Worm (Caenorhabditis elegans): ENCODE data around the gene frh-1.

frh-1 gene

DNA sequence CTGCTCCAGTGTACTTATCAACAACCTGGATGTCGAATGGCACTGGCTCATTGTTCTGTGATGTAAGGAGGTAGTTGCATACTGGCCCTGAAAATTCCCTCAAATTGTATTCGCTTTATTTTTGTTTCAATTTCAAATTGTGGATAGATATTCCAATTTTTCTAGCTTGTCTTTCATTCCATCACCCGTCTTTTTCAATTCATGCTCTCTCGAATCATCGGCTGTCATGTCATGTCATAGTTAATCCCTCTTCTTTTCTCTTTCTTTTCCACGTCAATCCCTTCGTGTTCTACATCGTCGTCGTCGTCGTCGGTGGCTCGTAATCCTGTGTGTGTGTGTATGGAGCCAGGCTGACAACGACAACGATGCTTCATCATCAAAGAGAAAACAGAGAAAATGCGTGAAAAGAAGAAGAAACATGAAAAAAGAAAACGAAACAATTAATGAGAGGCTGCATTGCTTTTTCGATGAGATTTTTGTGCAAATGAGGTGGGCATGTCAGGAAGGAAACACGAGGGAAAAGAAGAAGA, 38.5 kb downstream of the frh-1 start:
- peak; percentile 21 for TF ChIP-seq C34F6.9 (tag; optimal IDR thresholded peaks at IDR 0.05)
- peak; percentile 77 for TF ChIP-seq unc-55 (GFP tag; optimal IDR thresholded peaks at IDR 0.05)
- peak in 1 of 2 experiments; percentile 2 for TF ChIP-seq lsy-2 (tag; optimal IDR thresholded peaks at IDR 0.05)
- TF ChIP-seq mab-5 (tag; optimal IDR thresholded peaks at IDR 0.05) = no peak
- TF ChIP-seq ztf-1 (GFP tag; conservative IDR thresholded peaks at IDR 0.05) = no peak
- no peak for TF ChIP-seq aly-2 (tag; optimal IDR thresholded peaks at IDR 0.05)
- peak; percentile 26 for TF ChIP-seq nhr-129 (tag; optimal IDR thresholded peaks at IDR 0.05)
- peak; percentile 0 for TF ChIP-seq crh-2 (tag; optimal IDR thresholded peaks at IDR 0.05)

DNA sequence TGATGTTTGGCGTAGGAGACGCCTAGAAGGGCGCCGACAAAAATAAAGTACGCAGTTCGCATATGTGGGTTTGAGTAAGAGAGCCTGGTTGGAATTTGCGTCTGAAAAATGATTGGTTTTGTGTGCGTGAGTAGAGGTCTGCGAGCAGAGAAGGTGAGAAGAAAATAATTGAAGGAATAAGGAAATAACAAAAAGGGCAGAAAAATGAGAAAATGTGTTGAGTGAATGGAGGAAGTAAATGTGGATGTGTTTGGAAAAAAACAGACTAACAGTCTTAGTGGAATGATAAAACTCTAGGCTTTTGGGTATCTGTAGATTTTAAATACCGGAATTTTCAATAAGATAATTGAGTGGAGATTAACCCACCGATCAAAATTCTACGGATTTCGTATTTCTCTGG, 39.4 kb downstream of the frh-1 start, which contains the start of gene casy-1:
casy-1 (minus strand) TSS at position 101 of the 400 bp plus-strand sequence.
- no peak for TF ChIP-seq egl-27 (tag; optimal IDR thresholded peaks at IDR 0.05)

DNA sequence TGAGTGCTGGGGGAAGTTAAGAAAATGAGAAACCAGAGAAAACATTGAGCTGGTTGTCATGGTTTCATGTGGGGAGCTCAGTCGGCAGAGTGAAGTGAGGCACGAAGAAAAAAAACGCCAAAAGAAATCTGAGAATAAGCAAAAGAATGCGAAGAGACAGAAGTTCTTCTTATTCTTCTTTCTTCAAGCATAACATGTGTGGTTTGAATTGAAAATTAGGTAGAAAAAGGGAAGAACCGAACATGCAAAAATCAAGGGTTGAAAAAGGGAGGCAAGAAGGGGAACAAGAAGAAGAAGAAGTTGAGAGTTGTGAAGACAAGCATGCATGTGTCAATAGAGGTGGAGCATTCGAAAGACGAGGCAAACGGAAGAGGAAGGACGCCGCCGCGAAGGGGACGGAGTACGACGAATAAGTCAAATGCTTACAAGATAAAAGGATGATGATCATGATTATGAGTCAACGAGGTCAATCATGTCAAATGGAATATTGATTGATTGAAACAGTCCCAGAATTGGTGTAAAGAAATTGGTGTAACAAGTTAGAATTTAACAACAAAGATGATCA, 40.7 kb downstream of the frh-1 start:
- peak; percentile 13 for TF ChIP-seq C34F6.9 (tag; optimal IDR thresholded peaks at IDR 0.05)
- no peak for TF ChIP-seq zag-1 (tag; optimal IDR thresholded peaks at IDR 0.05)

DNA sequence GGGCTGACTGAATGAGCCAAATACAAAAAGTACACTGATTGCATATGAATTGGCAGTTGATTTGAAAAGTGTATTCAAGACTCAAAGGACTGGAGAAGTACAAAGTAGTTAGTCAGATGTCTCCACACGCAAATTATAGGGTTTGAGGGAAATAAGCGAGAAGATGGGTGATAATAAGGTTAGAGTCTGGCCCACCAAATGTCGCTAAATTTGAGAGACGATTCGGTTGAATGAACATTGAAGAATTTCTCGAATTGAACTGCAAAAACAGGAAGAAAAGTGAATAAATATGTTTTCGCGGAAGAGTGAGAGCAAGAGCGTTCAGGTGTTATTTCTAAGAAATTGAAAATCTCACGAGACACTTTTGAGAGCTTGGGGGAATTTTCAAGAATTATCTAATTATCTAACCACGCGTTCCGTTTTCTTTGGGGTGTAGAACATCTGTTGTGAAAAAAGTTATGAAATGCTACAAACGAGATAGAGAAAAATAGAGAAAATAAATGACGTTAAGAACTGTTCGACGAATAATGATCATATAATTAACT, 42.4 kb downstream of the frh-1 start:
- TF ChIP-seq nhr-77 (tag; optimal IDR thresholded peaks at IDR 0.05) (no peak), ztf-4 (tag; optimal IDR thresholded peaks at IDR 0.05) (no peak), nhr-11 (tag; optimal IDR thresholded peaks at IDR 0.05) (no peak), nhr-237 (tag; optimal IDR thresholded peaks at IDR 0.05) (no peak), aly-2 (tag; optimal IDR thresholded peaks at IDR 0.05) (no peak), lsy-2 (tag; optimal IDR thresholded peaks at IDR 0.05) (peak in 1 of 2 experiments; percentile 1), ceh-82 (tag; optimal IDR thresholded peaks at IDR 0.05) (no peak), ZK546.5 (tag; optimal IDR thresholded peaks at IDR 0.05) (no peak), nhr-21 (tag; optimal IDR thresholded peaks at IDR 0.05) (peak; percentile 52)

DNA sequence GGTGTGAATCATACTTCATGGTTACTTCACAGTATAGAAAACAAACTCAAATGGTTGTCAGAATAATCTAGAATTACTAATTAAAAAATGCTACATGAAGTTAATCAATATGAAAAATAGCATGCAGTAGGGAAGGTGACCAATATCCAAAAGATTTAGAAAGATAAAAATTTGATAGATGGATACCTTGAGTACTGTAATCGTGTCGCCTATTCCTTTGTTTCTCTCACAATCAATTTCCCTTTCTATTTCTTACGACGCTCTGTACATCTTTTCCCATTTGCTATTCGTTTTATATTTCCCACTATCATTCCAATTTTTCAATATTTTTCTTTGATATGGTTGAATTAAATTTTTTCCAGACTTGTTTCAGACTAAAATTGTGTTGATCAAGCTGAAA, 44.1 kb downstream of the frh-1 start, which contains the start of gene B0034.7:
B0034.7 (plus strand) TSS at position 301 of the 400 bp plus-strand sequence.
- no peak for TF ChIP-seq lsy-2 (tag; optimal IDR thresholded peaks at IDR 0.05)

DNA sequence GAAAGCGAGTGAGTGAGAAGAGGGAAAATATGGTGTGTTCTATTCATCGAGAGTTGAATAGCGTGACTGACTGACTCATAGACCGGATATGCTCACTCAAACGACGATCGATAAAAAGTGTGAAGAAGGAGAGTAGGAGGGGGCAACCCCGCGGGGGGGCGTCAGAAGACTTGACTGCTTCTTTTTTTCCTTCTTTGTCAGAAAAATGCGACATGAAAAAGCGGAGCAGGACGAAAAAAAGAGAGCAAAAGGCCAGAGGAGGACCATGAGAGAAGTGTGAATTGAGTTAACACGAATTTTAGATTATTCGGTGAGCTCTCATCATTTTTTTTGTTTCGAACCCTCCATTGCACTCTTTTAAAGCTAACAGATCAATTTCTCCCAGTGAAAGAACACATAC, 45.1 kb downstream of the frh-1 start:
- TF ChIP-seq R02D3.7 (tag; optimal IDR thresholded peaks at IDR 0.05) (no peak), ztf-11 (tag; optimal IDR thresholded peaks at IDR 0.05) (no peak), sma-9 (GFP tag; optimal IDR thresholded peaks at IDR 0.05) (peak; percentile 34), sma-9 (tag; optimal IDR thresholded peaks at IDR 0.05) (no peak), lin-39 (tag; optimal IDR thresholded peaks at IDR 0.05) (no peak), zag-1 (tag; optimal IDR thresholded peaks at IDR 0.05) (peak; percentile 23), crh-2 (tag; optimal IDR thresholded peaks at IDR 0.05) (no peak), lsy-2 (tag; optimal IDR thresholded peaks at IDR 0.05) (peak in 1 of 2 experiments; percentile 6)

DNA sequence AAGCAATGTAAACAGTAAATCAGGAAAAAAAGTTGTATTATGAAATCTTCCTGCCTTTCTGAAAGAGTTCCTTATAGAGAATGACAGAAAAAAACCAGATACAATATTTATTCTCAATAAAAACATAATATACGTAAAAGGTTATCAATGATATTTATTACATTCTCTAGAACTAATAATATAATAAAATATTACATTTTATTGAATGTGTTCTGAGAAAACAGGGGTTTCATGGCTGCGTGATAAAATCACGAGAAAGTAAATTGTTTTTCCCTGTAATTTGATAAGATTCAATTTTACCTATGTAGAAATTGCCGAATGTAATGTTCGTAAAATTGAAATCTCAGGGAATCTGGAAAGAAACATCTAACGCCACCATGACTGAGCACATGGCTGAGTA, 47.7 kb downstream of the frh-1 start:
- TF ChIP-seq skn-1 (tag; optimal IDR thresholded peaks at IDR 0.05) = no peak
- TF ChIP-seq nhr-10 (tag; optimal IDR thresholded peaks at IDR 0.05) = no peak
- TF ChIP-seq mbf-1 (tag; optimal IDR thresholded peaks at IDR 0.05) = no peak
- TF ChIP-seq R02D3.7 (tag; optimal IDR thresholded peaks at IDR 0.05) = no peak
- no peak for TF ChIP-seq nhr-129 (tag; optimal IDR thresholded peaks at IDR 0.05)
- TF ChIP-seq nhr-6 (tag; optimal IDR thresholded peaks at IDR 0.05) = no peak
- no peak for TF ChIP-seq ztf-1 (GFP tag; conservative IDR thresholded peaks at IDR 0.05)
- no peak for TF ChIP-seq C34F6.9 (tag; optimal IDR thresholded peaks at IDR 0.05)
- peak; percentile 16 for TF ChIP-seq nhr-21 (tag; optimal IDR thresholded peaks at IDR 0.05)
- TF ChIP-seq gmeb-1 (tag; optimal IDR thresholded peaks at IDR 0.05) = no peak
- TF ChIP-seq mdl-1 (tag; optimal IDR thresholded peaks at IDR 0.05) = no peak
- no peak for TF ChIP-seq crh-2 (tag; optimal IDR thresholded peaks at IDR 0.05)
- TF ChIP-seq ztf-11 (tag; optimal IDR thresholded peaks at IDR 0.05) = no peak
- peak; percentile 54 for TF ChIP-seq dmd-4 (tag; optimal IDR thresholded peaks at IDR 0.05)
